Worm (Caenorhabditis elegans) whole organism, dauer: ENCODE data around the gene R05H5.3.
"Not testable (repeated sequence)": the region's sequence is repeated elsewhere in the genome, so short reads cannot be mapped to it uniquely, and the experiment has no call there.

Source experiments
- unc-62 ChIP-seq: sonication (generic microtip); optimal IDR thresholded peaks from 2 replicates; lab custom pipeline; 2017; ENCODE audit warnings: missing biosample characterization, missing genetic modification reagents, missing genetic modification characterization

Gene R05H5.3

DNA sequence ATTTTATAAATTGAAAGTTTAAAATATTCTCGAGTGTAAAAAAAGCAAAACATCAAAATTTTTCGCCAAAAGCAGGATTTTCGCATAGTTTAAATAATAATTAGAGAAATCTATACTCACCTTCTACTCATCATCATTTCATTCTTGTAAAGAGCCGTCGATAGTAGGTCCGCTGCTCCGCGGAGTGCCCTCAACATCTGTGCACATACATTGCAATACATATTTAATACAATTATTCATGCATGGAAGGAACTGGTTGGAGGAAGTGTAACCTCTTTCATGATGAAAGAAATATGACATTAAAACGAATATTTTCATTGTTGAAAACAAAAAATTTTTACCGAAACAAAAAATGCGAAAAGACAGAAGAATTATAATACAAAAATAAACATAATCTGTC, 44.9 kb downstream of the R05H5.3 start, which contains the start of gene mrps-14:
Gene mrps-14 (minus strand): TSS at position 197 of the 400 bp plus-strand sequence.
- TF ChIP-seq unc-62 (GFP tag; lab: Kevin White, UChicago) = no peak

- no peak for TF ChIP-seq unc-62 (GFP tag; lab: Kevin White, UChicago)
Measured at ce11 chrII:10245612-10246011, 48.2 kb downstream of the R05H5.3 start.

ce11 chrII:10247154-10247553, 49.7 kb downstream of the R05H5.3 start:
- TF ChIP-seq unc-62 (GFP tag; lab: Kevin White, UChicago) = no peak

- TF ChIP-seq unc-62 (GFP tag; lab: Kevin White, UChicago) = not testable (repeated sequence)
Measured at ce11 chrII:10247594-10248283, 50.3 kb downstream of the R05H5.3 start, which contains the start of gene nrde-2. nrde-2 (minus strand) TSS chrII:10247638.
